Worm (Caenorhabditis elegans) whole organism, young adult: ENCODE data around the gene srw-1.

Experiments
- B0019.2 ChIP-seq: fragments of 200-800 bp; sonication (Bioruptor generic); conservative IDR thresholded peaks from 2 replicates; pipeline ENCODE4 v1.3.6; 2022; ENCODE audit warnings: missing genetic modification reagents, missing genetic modification characterization, missing compliant biosample characterization
- B0261.1 ChIP-seq: sonication (generic microtip); optimal IDR thresholded peaks from 2 replicates; lab custom pipeline; 2016; ENCODE audit warnings: mild to moderate bottlenecking, missing genetic modification characterization, moderate library complexity, missing compliant biosample characterization
- C17E4.6 ChIP-seq: fragments of 200-800 bp; sonication (Bioruptor generic); IDR thresholded peaks from 2 replicates; pipeline ENCODE4 v1.3.6; 2022; ENCODE audit warnings: missing genetic modification reagents, missing genetic modification characterization, missing compliant biosample characterization
- D2030.7 ChIP-seq: fragments of 200-800 bp; sonication (Bioruptor generic); IDR thresholded peaks from 2 replicates; pipeline ENCODE4 v1.3.6; 2022; ENCODE audit warnings: missing genetic modification reagents, missing genetic modification characterization, missing compliant biosample characterization
- F23B12.7 ChIP-seq: sonication (generic microtip); optimal IDR thresholded peaks from 2 replicates; lab custom pipeline; 2017; ENCODE audit warnings: missing genetic modification characterization, mild to moderate bottlenecking, missing compliant biosample characterization, antibody characterized with exemption, moderate library complexity; ENCODE audit not compliant: insufficient read depth
- F39B2.1 ChIP-seq: fragments of 200-800 bp; sonication (Bioruptor generic); IDR thresholded peaks from 2 replicates; pipeline ENCODE4 v1.3.6; 2022; ENCODE audit warnings: missing genetic modification reagents, missing genetic modification characterization, missing compliant biosample characterization
- F49E8.2 ChIP-seq: sonication (generic microtip); optimal IDR thresholded peaks from 3 replicates; lab custom pipeline; 2017; ENCODE audit warnings: missing genetic modification characterization, mild to moderate bottlenecking, missing compliant biosample characterization, antibody characterized with exemption, moderate library complexity; ENCODE audit not compliant: insufficient read depth
- F52B5.7 ChIP-seq: sonication (generic microtip); optimal IDR thresholded peaks from 2 replicates; lab custom pipeline; 2016; ENCODE audit warnings: mild to moderate bottlenecking, missing genetic modification characterization, missing compliant biosample characterization
- T07F8.4 ChIP-seq: sonication (generic microtip); optimal IDR thresholded peaks from 2 replicates; lab custom pipeline; 2016; ENCODE audit warnings: mild to moderate bottlenecking, missing genetic modification characterization, moderate library complexity, missing compliant biosample characterization
- Y53G8AR.9 ChIP-seq: fragments of 200-800 bp; sonication (Bioruptor generic); conservative IDR thresholded peaks from 2 replicates; pipeline ENCODE4 v1.3.6; 2022; ENCODE audit warnings: missing genetic modification reagents, missing genetic modification characterization, missing compliant biosample characterization
- Y56A3A.18 ChIP-seq: fragments of 200-800 bp; sonication (Bioruptor generic); IDR thresholded peaks from 2 replicates; pipeline ENCODE4 v1.3.6; 2022; ENCODE audit warnings: missing genetic modification reagents, missing genetic modification characterization, missing compliant biosample characterization
- Y79H2A.3 ChIP-seq: fragments of 200-800 bp; sonication (Bioruptor generic); conservative IDR thresholded peaks from 2 replicates; pipeline ENCODE4 v1.3.6; 2022; ENCODE audit warnings: missing genetic modification reagents, missing genetic modification characterization, missing compliant biosample characterization
- aptf-3 ChIP-seq: fragments of 200-800 bp; sonication (Bioruptor generic); IDR thresholded peaks from 2 replicates; pipeline ENCODE4 v1.3.6; 2022; ENCODE audit warnings: missing genetic modification characterization, missing compliant biosample characterization
- attf-3 ChIP-seq: fragments of 200-800 bp; sonication (Bioruptor generic); conservative IDR thresholded peaks from 2 replicates; pipeline ENCODE4 v1.3.6; 2022; ENCODE audit warnings: missing genetic modification reagents, missing genetic modification characterization, missing compliant biosample characterization
- bed-2 ChIP-seq: fragments of 200-800 bp; sonication (Bioruptor generic); IDR thresholded peaks from 2 replicates; pipeline ENCODE4 v1.3.6; 2022; ENCODE audit warnings: missing genetic modification reagents, missing genetic modification characterization, missing compliant biosample characterization
- ccch-3 ChIP-seq: fragments of 200-800 bp; sonication (Bioruptor generic); optimal IDR thresholded peaks from 2 replicates; lab custom pipeline; 2018; ENCODE audit warnings: mild to moderate bottlenecking, missing genetic modification characterization, missing compliant biosample characterization
- ceh-27 ChIP-seq: fragments of 200-800 bp; sonication (Bioruptor generic); optimal IDR thresholded peaks from 2 replicates; lab custom pipeline; 2018; ENCODE audit warnings: mild to moderate bottlenecking, missing genetic modification characterization, moderate library complexity, missing compliant biosample characterization
- ceh-40 ChIP-seq: fragments of 200-800 bp; sonication (Bioruptor generic); IDR thresholded peaks from 2 replicates; pipeline ENCODE4 v1.3.6; 2022; ENCODE audit warnings: missing genetic modification characterization, missing compliant biosample characterization
- ceh-79 ChIP-seq: sonication (generic microtip); optimal IDR thresholded peaks from 2 replicates; lab custom pipeline; 2017; ENCODE audit warnings: mild to moderate bottlenecking, missing genetic modification characterization, missing compliant biosample characterization
- die-1 ChIP-seq: sonication (generic microtip); optimal IDR thresholded peaks from 2 replicates; lab custom pipeline; 2016; ENCODE audit warnings: missing genotype, mild to moderate bottlenecking, missing genetic modification characterization, missing compliant biosample characterization
- dpff-1 ChIP-seq: sonication (generic microtip); optimal IDR thresholded peaks from 2 replicates; lab custom pipeline; 2017; ENCODE audit warnings: mild to moderate bottlenecking, missing genetic modification characterization, missing compliant biosample characterization
- egl-44 ChIP-seq: fragments of 200-800 bp; sonication (Bioruptor generic); IDR thresholded peaks from 2 replicates; pipeline ENCODE4 v1.3.6; 2022; ENCODE audit warnings: missing genetic modification reagents, missing genetic modification characterization, missing compliant biosample characterization
- egrh-3 ChIP-seq: fragments of 200-800 bp; sonication (Bioruptor generic); IDR thresholded peaks from 2 replicates; pipeline ENCODE4 v1.3.6; 2022; ENCODE audit warnings: missing genetic modification reagents, missing genetic modification characterization, missing compliant biosample characterization
- ekl-4 ChIP-seq: fragments of 200-800 bp; sonication (Bioruptor generic); IDR thresholded peaks from 2 replicates; pipeline ENCODE4 v1.3.6; 2022; ENCODE audit warnings: missing genetic modification reagents, missing genetic modification characterization, missing compliant biosample characterization
- ets-4 ChIP-seq: fragments of 200-800 bp; sonication (Bioruptor generic); optimal IDR thresholded peaks from 2 replicates; lab custom pipeline; 2018; ENCODE audit warnings: mild to moderate bottlenecking, missing genetic modification characterization, missing compliant biosample characterization
- fkh-3 ChIP-seq: sonication (generic microtip); optimal IDR thresholded peaks from 2 replicates; lab custom pipeline; 2016; ENCODE audit warnings: mild to moderate bottlenecking, missing genetic modification characterization, missing compliant biosample characterization
- hlh-12 ChIP-seq: sonication (generic microtip); optimal IDR thresholded peaks from 2 replicates; lab custom pipeline; 2016; ENCODE audit warnings: missing genetic modification characterization, missing compliant biosample characterization
- hlh-26 ChIP-seq: fragments of 200-800 bp; sonication (Bioruptor generic); conservative IDR thresholded peaks from 2 replicates; pipeline ENCODE4 v1.3.6; 2022; ENCODE audit warnings: missing genetic modification reagents, missing genetic modification characterization, missing compliant biosample characterization
- lag-1 ChIP-seq: fragments of 200-800 bp; sonication (Bioruptor generic); IDR thresholded peaks from 2 replicates; pipeline ENCODE4 v1.3.6; 2022; ENCODE audit warnings: missing genetic modification reagents, missing genetic modification characterization, missing compliant biosample characterization
- lin-26 ChIP-seq: fragments of 200-800 bp; sonication (Bioruptor generic); IDR thresholded peaks from 2 replicates; pipeline ENCODE4 v1.3.6; 2022; ENCODE audit warnings: missing genetic modification reagents, missing genetic modification characterization, missing compliant biosample characterization
- lsy-27 ChIP-seq: sonication (generic microtip); optimal IDR thresholded peaks from 2 replicates; lab custom pipeline; 2017; ENCODE audit warnings: missing genetic modification characterization, mild to moderate bottlenecking, missing compliant biosample characterization, antibody characterized with exemption, missing genotype, borderline replicate concordance; ENCODE audit not compliant: insufficient read depth
- madf-6 ChIP-seq: fragments of 200-800 bp; sonication (Bioruptor generic); IDR thresholded peaks from 2 replicates; pipeline ENCODE4 v1.3.6; 2022; ENCODE audit warnings: missing genetic modification reagents, missing genetic modification characterization, missing compliant biosample characterization
- mcd-1 ChIP-seq: fragments of 200-800 bp; sonication (Bioruptor generic); IDR thresholded peaks from 2 replicates; pipeline ENCODE4 v1.3.6; 2022; ENCODE audit warnings: missing genetic modification reagents, missing genetic modification characterization, missing compliant biosample characterization
- mel-28 ChIP-seq: sonication (generic microtip); optimal IDR thresholded peaks from 2 replicates; lab custom pipeline; 2016; ENCODE audit warnings: borderline replicate concordance, mild to moderate bottlenecking, missing genetic modification characterization, missing compliant biosample characterization
- mes-4 ChIP-seq: sonication (generic microtip); optimal IDR thresholded peaks from 2 replicates; lab custom pipeline; 2016; ENCODE audit warnings: missing genotype, missing genetic modification characterization, missing compliant biosample characterization
- mxl-1 ChIP-seq: sonication (generic microtip); optimal IDR thresholded peaks from 2 replicates; lab custom pipeline; 2016; ENCODE audit warnings: missing genetic modification characterization, missing compliant biosample characterization
- nfyb-1 ChIP-seq: fragments of 200-800 bp; sonication (Bioruptor generic); IDR thresholded peaks from 2 replicates; pipeline ENCODE4 v1.3.6; 2022; ENCODE audit warnings: missing genetic modification reagents, missing genetic modification characterization, missing compliant biosample characterization
- nhr-179 ChIP-seq: sonication (generic microtip); optimal IDR thresholded peaks from 2 replicates; lab custom pipeline; 2016; ENCODE audit warnings: mild to moderate bottlenecking, missing genetic modification characterization, missing compliant biosample characterization
- nhr-27 ChIP-seq: fragments of 200-800 bp; sonication (Bioruptor generic); optimal IDR thresholded peaks from 2 replicates; lab custom pipeline; 2018; ENCODE audit warnings: mild to moderate bottlenecking, missing genetic modification characterization, moderate library complexity, missing compliant biosample characterization
- repo-1 ChIP-seq: sonication (generic microtip); optimal IDR thresholded peaks from 2 replicates; lab custom pipeline; 2017; ENCODE audit warnings: mild to moderate bottlenecking, missing genetic modification characterization, missing compliant biosample characterization
- rpc-1 ChIP-seq, 2 experiments: fragments of 150-350 bp in 1 of 2; sonication (generic microtip) in 1 of 2; optimal IDR thresholded peaks; 2 replicates each; lab custom pipeline; 2014 to 2018; ENCODE audit warnings: missing biosample characterization in 1 of 2, missing genetic modification characterization in 1 of 2, missing genetic modification reagents in 1 of 2, missing genotype in 1 of 2
- somi-1 ChIP-seq: fragments of 200-800 bp; sonication (Bioruptor generic); optimal IDR thresholded peaks from 2 replicates; lab custom pipeline; 2018; ENCODE audit warnings: mild to moderate bottlenecking, missing genetic modification characterization, missing compliant biosample characterization
- tbp1 ChIP-seq: fragments of 200-800 bp; sonication (Bioruptor generic); optimal IDR thresholded peaks from 2 replicates; lab custom pipeline; 2018; ENCODE audit warnings: mild to moderate bottlenecking, missing genetic modification characterization, missing compliant biosample characterization
- tbx-9 ChIP-seq: sonication (generic microtip); optimal IDR thresholded peaks from 2 replicates; lab custom pipeline; 2016; ENCODE audit warnings: borderline replicate concordance, missing genetic modification characterization, inconsistent platforms, missing compliant biosample characterization
- unc-62 ChIP-seq: fragments of 150-350 bp; optimal IDR thresholded peaks from 2 replicates; lab custom pipeline; 2014; ENCODE audit warnings: missing biosample characterization, missing genetic modification reagents, missing genetic modification characterization
- xnd-1 ChIP-seq: sonication (generic microtip); optimal IDR thresholded peaks from 2 replicates; lab custom pipeline; 2016; ENCODE audit warnings: missing genotype, missing genetic modification reagents, missing genetic modification characterization, missing compliant biosample characterization
- zim-3 ChIP-seq: sonication (generic microtip); optimal IDR thresholded peaks from 2 replicates; lab custom pipeline; 2017; ENCODE audit warnings: mild to moderate bottlenecking, missing genetic modification characterization, moderate library complexity, missing compliant biosample characterization
- ztf-22 ChIP-seq: fragments of 200-800 bp; sonication (Bioruptor generic); optimal IDR thresholded peaks from 2 replicates; lab custom pipeline; 2018; ENCODE audit warnings: mild to moderate bottlenecking, missing genetic modification characterization, moderate library complexity, missing compliant biosample characterization
- ztf-28 ChIP-seq: fragments of 200-800 bp; sonication (Bioruptor generic); IDR thresholded peaks from 2 replicates; pipeline ENCODE4 v1.3.6; 2022; ENCODE audit warnings: missing genetic modification reagents, missing genetic modification characterization, missing compliant biosample characterization

srw-1 gene

ce11 chrV:15189567-15189966, 8.5 kb upstream of the srw-1 start, which contains the start of gene cyn-3:
cyn-3 (plus strand) TSS chrV:15189927.
- TF ChIP-seq ets-4 (GFP tag; lab: Kevin White, UChicago) (no peak), lin-26 (GFP tag; lab: Robert Waterston, UW) (no peak), egrh-3 (GFP tag; lab: Robert Waterston, UW) (no peak), die-1 (tag; lab: Kevin White, UChicago) (no peak), zim-3 (tag; lab: Kevin White, UChicago) (no peak), mel-28 (tag; lab: Kevin White, UChicago) (no peak), ztf-28 (GFP tag; lab: Robert Waterston, UW) (no peak), T07F8.4 (tag; lab: Kevin White, UChicago) (no peak), F23B12.7 (peak; percentile 90), fkh-3 (tag; lab: Kevin White, UChicago) (no peak), B0261.1 (peak; percentile 13), egl-44 (GFP tag; lab: Robert Waterston, UW) (no peak), hlh-12 (tag; lab: Kevin White, UChicago) (no peak), mcd-1 (peak; percentile 98), dpff-1 (tag; lab: Kevin White, UChicago) (no peak), mxl-1 (tag; lab: Kevin White, UChicago) (no peak), D2030.7 (peak; percentile 49; the same call in 1 of the 2 replicates), tbp1 (GFP tag; lab: Kevin White, UChicago) (peak; percentile 56), somi-1 (GFP tag; lab: Kevin White, UChicago) (no peak), ceh-79 (tag; lab: Kevin White, UChicago) (no peak), repo-1 (tag; lab: Kevin White, UChicago) (no peak), C17E4.6 (no peak), unc-62 (GFP tag; lab: Kevin White, UChicago) (no peak), nhr-179 (tag; lab: Kevin White, UChicago) (no peak), ceh-27 (GFP tag; lab: Kevin White, UChicago) (peak; percentile 34), rpc-1 (optimal IDR thresholded peaks at IDR 0.05; lab: Kevin White, UChicago) (no peak), rpc-1 (tag; optimal IDR thresholded peaks at IDR 0.05; lab: Kevin White, UChicago) (no peak), nhr-27 (tag; lab: Kevin White, UChicago) (no peak), Y56A3A.18 (GFP tag; lab: Robert Waterston, UW) (no peak), F39B2.1 (GFP tag; lab: Robert Waterston, UW) (no peak), bed-2 (no peak), attf-3 (GFP tag; lab: Robert Waterston, UW) (0 out of 2 replicates have a peak, but pooled peaks have one; percentile 39), nfyb-1 (GFP tag; lab: Robert Waterston, UW) (peak; percentile 91), B0019.2 (GFP tag; lab: Robert Waterston, UW) (no peak), Y53G8AR.9 (peak; percentile 59; the same call in 1 of the 2 replicates), ceh-40 (GFP tag; lab: Robert Waterston, UW) (no peak), Y79H2A.3 (GFP tag; lab: Robert Waterston, UW) (no peak), aptf-3 (no peak), ekl-4 (GFP tag; lab: Robert Waterston, UW) (peak; percentile 71; the same call in 1 of the 2 replicates), xnd-1 (tag; lab: Kevin White, UChicago) (peak; percentile 30), ztf-22 (GFP tag; lab: Kevin White, UChicago) (no peak), lag-1 (no peak), ccch-3 (GFP tag; lab: Kevin White, UChicago) (no peak), mes-4 (tag; lab: Kevin White, UChicago) (no peak), F52B5.7 (tag; lab: Kevin White, UChicago) (no peak), tbx-9 (no peak), lsy-27 (tag; lab: Kevin White, UChicago) (no peak), F49E8.2 (tag; lab: Kevin White, UChicago) (peak; percentile 4), hlh-26 (GFP tag; lab: Robert Waterston, UW) (no peak), madf-6 (peak; percentile 85)
